Fruit fly (Drosophila melanogaster) whole organism, embryonic: ENCODE data around the gene CG9289.

Experiments
- Adf1 ChIP-seq: fragments of 200-800 bp; sonication (Bioruptor generic); IDR thresholded peaks from 2 replicates; pipeline ENCODE4 v1.3.6; 2022; ENCODE audit warnings: missing biosample characterization, missing genetic modification characterization
- Atf3 ChIP-seq: fragments of 200-800 bp; sonication (Bioruptor generic); optimal IDR thresholded peaks from 3 replicates; lab custom pipeline; 2016; ENCODE audit warnings: missing biosample characterization, missing genetic modification characterization
- C15 ChIP-seq: fragments of 200-800 bp; sonication (Bioruptor generic); IDR thresholded peaks from 3 replicates; pipeline ENCODE4 v1.3.6; 2022; ENCODE audit warnings: missing biosample characterization, missing genetic modification characterization
- CG1024 ChIP-seq: fragments of 200-800 bp; sonication (Bioruptor generic); IDR thresholded peaks from 2 replicates; pipeline ENCODE4 v1.3.6; 2022; ENCODE audit warnings: missing biosample characterization, missing genetic modification characterization
- CG10431 ChIP-seq: fragments of 200-800 bp; sonication (Bioruptor generic); optimal IDR thresholded peaks from 3 replicates; lab custom pipeline; 2018; ENCODE audit warnings: missing biosample characterization, mild to moderate bottlenecking, missing genetic modification characterization
- CG10959 ChIP-seq: fragments of 200-800 bp; sonication (Bioruptor generic); IDR thresholded peaks from 2 replicates; pipeline ENCODE4 v1.3.6; 2022; ENCODE audit warnings: missing biosample characterization, missing genetic modification characterization
- CG11723 ChIP-seq: fragments of 200-800 bp; sonication (Bioruptor generic); optimal IDR thresholded peaks from 2 replicates; lab custom pipeline; 2017; ENCODE audit warnings: missing biosample characterization, mild to moderate bottlenecking, missing genetic modification characterization
- CG15696 ChIP-seq: fragments of 200-800 bp; sonication (Bioruptor generic); optimal IDR thresholded peaks from 2 replicates; lab custom pipeline; 2019; ENCODE audit warnings: missing biosample characterization, mild to moderate bottlenecking, missing genetic modification characterization, moderate library complexity
- CG1602 ChIP-seq: fragments of 200-800 bp; sonication (Bioruptor generic); optimal IDR thresholded peaks from 3 replicates; lab custom pipeline; 2016; ENCODE audit warnings: missing biosample characterization, missing genetic modification characterization
- CG16779 ChIP-seq: fragments of 200-800 bp; sonication (Bioruptor generic); IDR thresholded peaks from 2 replicates; pipeline ENCODE4 v1.3.6; 2022; ENCODE audit warnings: missing biosample characterization, missing genetic modification characterization
- CG16813 ChIP-seq: fragments of 200-800 bp; sonication (Bioruptor generic); IDR thresholded peaks from 3 replicates; pipeline ENCODE4 v1.3.6; 2022; ENCODE audit warnings: missing biosample characterization, missing genetic modification characterization; ENCODE audit not compliant: partially characterized antibody
- CG1832 ChIP-seq: fragments of 200-800 bp; sonication (Bioruptor generic); optimal IDR thresholded peaks from 2 replicates; lab custom pipeline; 2017; ENCODE audit warnings: missing biosample characterization, mild to moderate bottlenecking, missing genetic modification characterization, inconsistent platforms
- CG18619 ChIP-seq: fragments of 200-800 bp; sonication (Bioruptor generic); optimal IDR thresholded peaks from 3 replicates; lab custom pipeline; 2017; ENCODE audit warnings: missing biosample characterization, mild to moderate bottlenecking, missing genetic modification characterization
- CG30431 ChIP-seq: fragments of 200-800 bp; sonication (Bioruptor generic); optimal IDR thresholded peaks from 2 replicates; lab custom pipeline; 2017; ENCODE audit warnings: missing biosample characterization, missing genetic modification characterization
- CG3065 ChIP-seq: fragments of 200-800 bp; sonication (Bioruptor generic); optimal IDR thresholded peaks from 2 replicates; lab custom pipeline; 2016; ENCODE audit warnings: missing biosample characterization, missing genetic modification characterization
- CG3995 ChIP-seq: fragments of 200-800 bp; sonication (Bioruptor generic); optimal IDR thresholded peaks from 3 replicates; lab custom pipeline; 2016; ENCODE audit warnings: missing biosample characterization, missing genetic modification characterization
- CG4424 ChIP-seq: fragments of 200-800 bp; sonication (Bioruptor generic); optimal IDR thresholded peaks from 3 replicates; lab custom pipeline; 2016; ENCODE audit warnings: missing biosample characterization, missing genetic modification characterization
- CG6175 ChIP-seq: fragments of 200-800 bp; sonication (Bioruptor generic); IDR thresholded peaks from 3 replicates; pipeline ENCODE4 v1.3.6; 2022; ENCODE audit warnings: missing biosample characterization, missing genetic modification characterization
- CG9215 ChIP-seq: fragments of 200-800 bp; sonication (Bioruptor generic); IDR thresholded peaks from 2 replicates; pipeline ENCODE4 v1.3.6; 2022; ENCODE audit warnings: missing biosample characterization, missing genetic modification characterization
- Dad ChIP-seq: fragments of 200-800 bp; sonication (Bioruptor generic); optimal IDR thresholded peaks from 3 replicates; lab custom pipeline; 2016; ENCODE audit warnings: missing biosample characterization, missing genetic modification characterization
- Dbx ChIP-seq: fragments of 200-800 bp; sonication (Bioruptor generic); IDR thresholded peaks from 3 replicates; pipeline ENCODE4 v1.3.6; 2022; ENCODE audit warnings: missing biosample characterization, missing genetic modification characterization
- Eip74EF ChIP-seq, 2 experiments: fragments of 200-800 bp in 1 of 2; fragments of >200 bp in 1 of 2; sonication (Bioruptor generic) in 1 of 2; optimal IDR thresholded peaks; 2 replicates each; lab custom pipeline; 2017 to 2019; ENCODE audit warnings: missing biosample characterization in 2 of 2, missing genetic modification characterization in 2 of 2, mild to moderate bottlenecking in 1 of 2, moderate library complexity in 1 of 2
- H15 ChIP-seq: fragments of 200-800 bp; sonication (Bioruptor generic); IDR thresholded peaks from 3 replicates; pipeline ENCODE4 v1.3.6; 2022; ENCODE audit warnings: missing biosample characterization, missing genetic modification characterization
- MTF-1 ChIP-seq: fragments of 200-800 bp; sonication (Bioruptor generic); optimal IDR thresholded peaks from 2 replicates; lab custom pipeline; 2018; ENCODE audit warnings: missing biosample characterization, mild to moderate bottlenecking, missing genetic modification characterization, borderline replicate concordance
- Max ChIP-seq: fragments of 200-800 bp; sonication (Bioruptor generic); optimal IDR thresholded peaks from 2 replicates; lab custom pipeline; 2016; ENCODE audit warnings: missing biosample characterization, mild to moderate bottlenecking, missing genetic modification characterization
- NC2α ChIP-seq: fragments of 200-800 bp; sonication (Bioruptor generic); optimal IDR thresholded peaks from 2 replicates; lab custom pipeline; 2016; ENCODE audit warnings: missing biosample characterization, missing genetic modification characterization
- Poxn ChIP-seq: fragments of 200-800 bp; sonication (Bioruptor generic); IDR thresholded peaks from 2 replicates; pipeline ENCODE4 v1.3.6; 2022; ENCODE audit warnings: missing biosample characterization, missing genetic modification characterization
- Sox100B ChIP-seq: fragments of 200-800 bp; sonication (Bioruptor generic); optimal IDR thresholded peaks from 3 replicates; lab custom pipeline; 2018; ENCODE audit warnings: missing biosample characterization, mild to moderate bottlenecking, missing genetic modification characterization
- Sry-δ ChIP-seq: fragments of 200-800 bp; sonication (Bioruptor generic); optimal IDR thresholded peaks from 2 replicates; lab custom pipeline; 2016; ENCODE audit warnings: missing biosample characterization, missing genetic modification characterization
- Usf ChIP-seq: fragments of 200-800 bp; sonication (Bioruptor generic); optimal IDR thresholded peaks from 2 replicates; lab custom pipeline; 2017; ENCODE audit warnings: missing genotype, missing biosample characterization, missing genetic modification characterization
- al ChIP-seq: fragments of 200-800 bp; sonication (Bioruptor generic); IDR thresholded peaks from 2 replicates; pipeline ENCODE4 v1.3.6; 2022; ENCODE audit warnings: missing biosample characterization, missing genetic modification characterization
- aop ChIP-seq: fragments of 200-800 bp; sonication (Bioruptor generic); IDR thresholded peaks from 2 replicates; pipeline ENCODE4 v1.3.6; 2022; ENCODE audit warnings: missing biosample characterization, missing genetic modification characterization
- btn ChIP-seq: fragments of 200-800 bp; sonication (Bioruptor generic); optimal IDR thresholded peaks from 2 replicates; lab custom pipeline; 2016; ENCODE audit warnings: missing biosample characterization, missing genetic modification characterization
- chif ChIP-seq, 2 experiments: fragments of 200-800 bp; sonication (Bioruptor generic); optimal IDR thresholded peaks; 3 replicates each; lab custom pipeline; 2016; ENCODE audit warnings: missing biosample characterization in 2 of 2, missing genetic modification characterization in 2 of 2
- crp ChIP-seq, 2 experiments: fragments of 200-800 bp; sonication (Bioruptor generic); optimal IDR thresholded peaks; 2 replicates in 1 of 2; 3 replicates in 1 of 2; lab custom pipeline; 2017; ENCODE audit warnings: missing biosample characterization in 2 of 2, missing genetic modification characterization in 2 of 2, mild to moderate bottlenecking in 1 of 2, moderate library complexity in 1 of 2
- danr ChIP-seq: fragments of 200-800 bp; sonication (Bioruptor generic); IDR thresholded peaks from 2 replicates; pipeline ENCODE4 v1.3.6; 2022; ENCODE audit warnings: missing biosample characterization, missing genetic modification characterization
- ems ChIP-seq: fragments of 200-800 bp; sonication (Bioruptor generic); optimal IDR thresholded peaks from 3 replicates; lab custom pipeline; 2016; ENCODE audit warnings: missing biosample characterization, missing genetic modification characterization
- ftz-f1 ChIP-seq: fragments of 200-800 bp; sonication (Bioruptor generic); optimal IDR thresholded peaks from 2 replicates; lab custom pipeline; 2016; ENCODE audit warnings: missing biosample characterization, missing genetic modification characterization
- gce ChIP-seq: fragments of 200-800 bp; sonication (Bioruptor generic); IDR thresholded peaks from 3 replicates; pipeline ENCODE4 v1.3.6; 2022; ENCODE audit warnings: missing biosample characterization, missing genetic modification characterization
- grau ChIP-seq: fragments of 200-800 bp; optimal IDR thresholded peaks from 3 replicates; lab custom pipeline; 2019; ENCODE audit warnings: missing biosample characterization, mild to moderate bottlenecking, missing genetic modification characterization, moderate library complexity
- lilli ChIP-seq: fragments of 200-800 bp; sonication (Bioruptor generic); optimal IDR thresholded peaks from 3 replicates; lab custom pipeline; 2016; ENCODE audit warnings: missing biosample characterization, missing genetic modification characterization
- phol ChIP-seq: fragments of 200-800 bp; sonication (Bioruptor generic); optimal IDR thresholded peaks from 3 replicates; lab custom pipeline; 2018; ENCODE audit warnings: missing biosample characterization, mild to moderate bottlenecking, missing genetic modification characterization, moderate library complexity
- pnt ChIP-seq: fragments of 200-800 bp; sonication (Bioruptor generic); optimal IDR thresholded peaks from 3 replicates; lab custom pipeline; 2016; ENCODE audit warnings: missing biosample characterization, missing genetic modification characterization
- prd ChIP-seq, 3 experiments: fragments of >200 bp in 2 of 3; fragments of 200-800 bp in 1 of 3; sonication (Bioruptor generic) in 1 of 3; optimal IDR thresholded peaks in 2 of 3; IDR thresholded peaks in 1 of 3; 2 replicates in 2 of 3; 3 replicates in 1 of 3; pipeline versions ENCODE4 v1.3.6 to Lab custom; 2017 to 2022; ENCODE audit warnings: missing biosample characterization in 1 of 3, missing genetic modification characterization in 1 of 3
- schlank ChIP-seq: fragments of 200-800 bp; sonication (Bioruptor generic); optimal IDR thresholded peaks from 2 replicates; lab custom pipeline; 2018; ENCODE audit warnings: missing biosample characterization, mild to moderate bottlenecking, missing genetic modification characterization
- scrt ChIP-seq: fragments of 200-800 bp; sonication (Bioruptor generic); optimal IDR thresholded peaks from 2 replicates; lab custom pipeline; 2018; ENCODE audit warnings: missing biosample characterization, mild to moderate bottlenecking, missing genetic modification characterization, moderate library complexity
- slp2 ChIP-seq: fragments of 200-800 bp; sonication (Bioruptor generic); optimal IDR thresholded peaks from 2 replicates; lab custom pipeline; 2016; ENCODE audit warnings: missing biosample characterization, missing genetic modification characterization
- twi ChIP-seq: fragments of 200-800 bp; optimal IDR thresholded peaks from 2 replicates; lab custom pipeline; 2019; ENCODE audit warnings: missing biosample characterization, mild to moderate bottlenecking, missing genetic modification characterization, moderate library complexity
- vfl ChIP-seq: fragments of 200-800 bp; sonication (Bioruptor generic); optimal IDR thresholded peaks from 2 replicates; lab custom pipeline; 2016; ENCODE audit warnings: missing biosample characterization, missing genetic modification characterization

CG9289 gene

dm6 chr2L:8691292-8691975 is 7.3 kb upstream of the CG9289 start (continued):
- TF ChIP-seq CG15696 (tag; lab: Kevin White, UChicago) = peak; percentile 65
- no peak for TF ChIP-seq Poxn (GFP tag; lab: Robert Waterston, UW)
- TF ChIP-seq CG16779 = no peak
- TF ChIP-seq crp (GFP tag; optimal IDR thresholded peaks at IDR 0.05; lab: Kevin White, UChicago) = peak in 1 of 2 experiments; percentile 55
- peak; percentile 29; the same call in 1 of the 2 replicates for TF ChIP-seq danr (GFP tag; lab: Robert Waterston, UW)
- TF ChIP-seq CG10959 = 0 out of 2 replicates have a peak, but pooled peaks have one; percentile 11
- TF ChIP-seq pnt = peak; percentile 33
- no peak for TF ChIP-seq CG16813 (GFP tag; lab: Robert Waterston, UW)
- peak; percentile 19 for TF ChIP-seq CG3065 (GFP tag; lab: Kevin White, UChicago)
- TF ChIP-seq CG1832 (GFP tag; lab: Kevin White, UChicago) = peak; percentile 71
- TF ChIP-seq schlank = no peak
- peak; percentile 9 for TF ChIP-seq btn (GFP tag; lab: Kevin White, UChicago)
- TF ChIP-seq Max = peak; percentile 75
- peak; percentile 61; the same call in 1 of the 3 replicates for TF ChIP-seq Dbx
- TF ChIP-seq vfl (GFP tag; lab: Kevin White, UChicago) = no peak
- TF ChIP-seq C15 (GFP tag; lab: Robert Waterston, UW) = no peak
- TF ChIP-seq CG30431 (GFP tag; lab: Kevin White, UChicago) = peak; percentile 69
- peak; percentile 69; the same call in 1 of the 3 replicates for TF ChIP-seq H15 (GFP tag; lab: Robert Waterston, UW)
- peak in 1 of 2 experiments; percentile 92 for TF ChIP-seq Eip74EF (GFP tag; optimal IDR thresholded peaks at IDR 0.05; lab: Kevin White, UChicago)
- TF ChIP-seq CG11723 (GFP tag; lab: Kevin White, UChicago) = peak; percentile 85
- peak; percentile 75 for TF ChIP-seq scrt (GFP tag; lab: Kevin White, UChicago)
- TF ChIP-seq phol = peak; percentile 94
- peak; percentile 57 to 60 for TF ChIP-seq chif (GFP tag; optimal IDR thresholded peaks at IDR 0.05; lab: Kevin White, UChicago)
- 0 out of 3 replicates have a peak, but pooled peaks have one; percentile 38 for TF ChIP-seq gce
- peak; percentile 89 for TF ChIP-seq CG4424 (GFP tag; lab: Kevin White, UChicago)
- no peak for TF ChIP-seq aop (GFP tag; lab: Robert Waterston, UW)
- TF ChIP-seq Usf = peak; percentile 58
- no peak for TF ChIP-seq MTF-1
- TF ChIP-seq grau (tag; lab: Kevin White, UChicago) = peak; percentile 90
- TF ChIP-seq ftz-f1 (GFP tag; lab: Kevin White, UChicago) = no peak
- TF ChIP-seq al (GFP tag; lab: Robert Waterston, UW) = peak; percentile 60
- no peak for TF ChIP-seq CG1024 (GFP tag; lab: Robert Waterston, UW)
- TF ChIP-seq lilli (GFP tag; lab: Kevin White, UChicago) = peak; percentile 71
- TF ChIP-seq Sox100B (GFP tag; lab: Kevin White, UChicago) = peak; percentile 96
- TF ChIP-seq slp2 (GFP tag; lab: Kevin White, UChicago) = peak; percentile 56
- TF ChIP-seq CG10431 = peak; percentile 60
- TF ChIP-seq twi (tag; lab: Kevin White, UChicago) = peak; percentile 85
- peak; percentile 25 for TF ChIP-seq NC2α (GFP tag; lab: Kevin White, UChicago)
- peak; percentile 19; the same call in 1 of the 2 replicates for TF ChIP-seq Adf1 (GFP tag; lab: Robert Waterston, UW)
- peak; percentile 62 for TF ChIP-seq Atf3
- TF ChIP-seq CG6175 = 0 out of 3 replicates have a peak, but pooled peaks have one; percentile 18
- peak; percentile 39 for TF ChIP-seq CG3995 (GFP tag; lab: Kevin White, UChicago)
- peak; percentile 2 for TF ChIP-seq Sry-δ (GFP tag; lab: Kevin White, UChicago)
- TF ChIP-seq prd (optimal IDR thresholded peaks at IDR 0.05; lab: Kevin White, UChicago) = no peak
- peak; percentile 80 for TF ChIP-seq prd (GFP tag; IDR thresholded peaks at IDR 0.05; lab: Robert Waterston, UW)
- peak; percentile 92 for TF ChIP-seq CG18619 (GFP tag; lab: Kevin White, UChicago)
- TF ChIP-seq ems (GFP tag; lab: Kevin White, UChicago) = peak; percentile 47
- TF ChIP-seq CG9215 = peak; percentile 74
- peak; percentile 57 for TF ChIP-seq Dad (GFP tag; lab: Kevin White, UChicago)
- peak; percentile 73 for TF ChIP-seq CG1602 (GFP tag; lab: Kevin White, UChicago)
